Worm (Caenorhabditis elegans) whole organism, L1 larva: ENCODE measurements around the gene npr-32.

Experiments used
- C04F5.9 ChIP-seq: sonication (generic microtip); optimal IDR thresholded peaks from 2 replicates; lab custom pipeline; 2016; ENCODE audit warnings: missing genetic modification characterization, missing compliant biosample characterization
- C16A3.4 ChIP-seq: fragments of 150-350 bp; optimal IDR thresholded peaks from 2 replicates; lab custom pipeline; 2014; ENCODE audit warnings: missing biosample characterization, missing genetic modification characterization
- C34B4.2 ChIP-seq: sonication (generic microtip); optimal IDR thresholded peaks from 2 replicates; lab custom pipeline; 2017; ENCODE audit warnings: mild to moderate bottlenecking, missing genetic modification characterization, missing compliant biosample characterization
- F16B12.6 ChIP-seq: fragments of 150-350 bp; optimal IDR thresholded peaks from 2 replicates; lab custom pipeline; 2014; ENCODE audit warnings: missing biosample characterization, missing genetic modification characterization
- aly-2 ChIP-seq: fragments of 150-350 bp; optimal IDR thresholded peaks from 2 replicates; lab custom pipeline; 2014; ENCODE audit warnings: missing biosample characterization, missing genetic modification characterization
- blmp-1 ChIP-seq: fragments of 150-350 bp; optimal IDR thresholded peaks from 2 replicates; lab custom pipeline; 2014; ENCODE audit warnings: missing biosample characterization, missing genetic modification characterization
- ceh-88 ChIP-seq: fragments of 200-800 bp; sonication (Bioruptor generic); IDR thresholded peaks from 2 replicates; pipeline ENCODE4 v1.3.6; 2022; ENCODE audit warnings: missing genetic modification characterization, missing compliant biosample characterization
- ces-1 ChIP-seq: fragments of 150-350 bp; optimal IDR thresholded peaks from 2 replicates; lab custom pipeline; 2014; ENCODE audit warnings: missing biosample characterization, missing genetic modification reagents, missing genetic modification characterization
- dpl-1 ChIP-seq, 3 experiments: fragments of 150-350 bp in 2 of 3; sonication (generic microtip) in 1 of 3; optimal IDR thresholded peaks; 2 replicates each; lab custom pipeline; 2014 to 2017; ENCODE audit warnings: missing biosample characterization in 3 of 3, missing genetic modification characterization in 3 of 3, missing genetic modification reagents in 3 of 3
- dsc-1 ChIP-seq: sonication (generic microtip); optimal IDR thresholded peaks from 2 replicates; lab custom pipeline; 2016; ENCODE audit warnings: mild to moderate bottlenecking, missing genetic modification characterization, missing compliant biosample characterization
- efl-1 ChIP-seq, 4 experiments: fragments of 150-350 bp; optimal IDR thresholded peaks in 3 of 4; peaks in 1 of 4; 1 replicate in 1 of 4; 2 replicates in 3 of 4; lab custom pipeline; 2014; ENCODE audit warnings: missing biosample characterization in 2 of 4, missing genetic modification characterization in 2 of 4, missing genetic modification reagents in 2 of 4
- efl-3 ChIP-seq: fragments of 200-800 bp; sonication (Bioruptor generic); optimal IDR thresholded peaks from 2 replicates; lab custom pipeline; 2018; ENCODE audit warnings: mild to moderate bottlenecking, missing genetic modification characterization, missing compliant biosample characterization
- elt-2 ChIP-seq: sonication (generic microtip); optimal IDR thresholded peaks from 2 replicates; lab custom pipeline; 2016; ENCODE audit warnings: missing genetic modification characterization, mild to moderate bottlenecking, inconsistent platforms, missing compliant biosample characterization, missing genetic modification reagents
- grh-1 ChIP-seq: fragments of 200-800 bp; sonication (Bioruptor generic); IDR thresholded peaks from 2 replicates; pipeline ENCODE4 v1.3.6; 2022; ENCODE audit warnings: missing genetic modification reagents, missing genetic modification characterization, missing compliant biosample characterization
- hlh-17 ChIP-seq: fragments of 200-800 bp; sonication (Bioruptor generic); optimal IDR thresholded peaks from 2 replicates; lab custom pipeline; 2018; ENCODE audit warnings: missing genetic modification characterization, mild to moderate bottlenecking, missing compliant biosample characterization, moderate library complexity, borderline replicate concordance
- jun-1 ChIP-seq: fragments of 150-350 bp; optimal IDR thresholded peaks from 2 replicates; lab custom pipeline; 2014; ENCODE audit warnings: missing biosample characterization, missing genetic modification reagents, missing genetic modification characterization
- lin-13 ChIP-seq: fragments of 150-350 bp; optimal IDR thresholded peaks from 2 replicates; lab custom pipeline; 2014; ENCODE audit warnings: missing biosample characterization, missing genetic modification reagents, missing genetic modification characterization
- lin-15B ChIP-seq: fragments of 150-350 bp; sonication (generic microtip); optimal IDR thresholded peaks from 3 replicates; lab custom pipeline; 2014; ENCODE audit warnings: missing biosample characterization, missing genetic modification characterization
- lin-35 ChIP-seq, 2 experiments: fragments of 150-350 bp; optimal IDR thresholded peaks; 2 replicates each; lab custom pipeline; 2014; ENCODE audit warnings: missing biosample characterization in 2 of 2, missing genetic modification characterization in 2 of 2, missing genetic modification reagents in 2 of 2
- lsy-2 ChIP-seq, 2 experiments: fragments of 150-350 bp; optimal IDR thresholded peaks; 2 replicates each; lab custom pipeline; 2014; ENCODE audit warnings: missing biosample characterization in 2 of 2, missing genetic modification characterization in 2 of 2
- mab-9 ChIP-seq: fragments of 200-800 bp; sonication (Bioruptor generic); IDR thresholded peaks from 2 replicates; pipeline ENCODE4 v1.3.6; 2022; ENCODE audit warnings: missing genetic modification reagents, missing genetic modification characterization, missing compliant biosample characterization
- mdl-1 ChIP-seq, 2 experiments: fragments of 150-350 bp; optimal IDR thresholded peaks; 2 replicates each; lab custom pipeline; 2014 to 2017; ENCODE audit warnings: missing biosample characterization in 2 of 2, missing genetic modification characterization in 2 of 2, inconsistent platforms in 1 of 2
- mef-2 ChIP-seq: fragments of 150-350 bp; optimal IDR thresholded peaks from 2 replicates; lab custom pipeline; 2014; ENCODE audit warnings: missing biosample characterization, missing genetic modification characterization
- mep-1 ChIP-seq: fragments of 150-350 bp; optimal IDR thresholded peaks from 2 replicates; lab custom pipeline; 2014; ENCODE audit warnings: missing biosample characterization, missing genetic modification characterization
- nhr-11 ChIP-seq: fragments of 150-350 bp; optimal IDR thresholded peaks from 2 replicates; lab custom pipeline; 2014; ENCODE audit warnings: missing biosample characterization, missing genetic modification characterization
- nhr-19 ChIP-seq: fragments of 200-800 bp; sonication (Bioruptor generic); conservative IDR thresholded peaks from 2 replicates; pipeline ENCODE4 v1.3.6; 2022; ENCODE audit warnings: missing genetic modification characterization, missing compliant biosample characterization
- nhr-28 ChIP-seq: fragments of 150-350 bp; optimal IDR thresholded peaks from 2 replicates; lab custom pipeline; 2014; ENCODE audit warnings: missing biosample characterization, missing genetic modification characterization
- nhr-71 ChIP-seq: sonication (generic microtip); optimal IDR thresholded peaks from 2 replicates; lab custom pipeline; 2016; ENCODE audit warnings: mild to moderate bottlenecking, missing genetic modification characterization, moderate library complexity, missing compliant biosample characterization
- nhr-84 ChIP-seq: sonication (generic microtip); optimal IDR thresholded peaks from 2 replicates; lab custom pipeline; 2017; ENCODE audit warnings: missing biosample characterization, missing genetic modification characterization
- nhr-85 ChIP-seq: sonication (generic microtip); peaks from one replicate; lab custom pipeline; 2016; ENCODE audit warnings: missing genetic modification characterization, inconsistent platforms, missing compliant biosample characterization
- pax-3 ChIP-seq: fragments of 200-800 bp; sonication (Bioruptor generic); optimal IDR thresholded peaks from 2 replicates; lab custom pipeline; 2018; ENCODE audit warnings: mild to moderate bottlenecking, missing genetic modification characterization, moderate library complexity, missing compliant biosample characterization
- rnt-1 ChIP-seq: sonication (generic microtip); optimal IDR thresholded peaks from 2 replicates; lab custom pipeline; 2016; ENCODE audit warnings: mild to moderate bottlenecking, missing genetic modification characterization, moderate library complexity, missing compliant biosample characterization
- sox-4 ChIP-seq: sonication (generic microtip); optimal IDR thresholded peaks from 2 replicates; lab custom pipeline; 2016; ENCODE audit warnings: missing genetic modification characterization, missing compliant biosample characterization
- swsn-7 ChIP-seq: sonication (generic microtip); optimal IDR thresholded peaks from 2 replicates; lab custom pipeline; 2016; ENCODE audit warnings: missing genetic modification characterization, missing compliant biosample characterization
- zip-4 ChIP-seq: fragments of 200-800 bp; sonication (Bioruptor generic); optimal IDR thresholded peaks from 2 replicates; lab custom pipeline; 2018; ENCODE audit warnings: mild to moderate bottlenecking, missing genetic modification characterization, moderate library complexity, missing compliant biosample characterization
- ztf-11 ChIP-seq, 2 experiments: sonication (generic microtip); optimal IDR thresholded peaks; 2 replicates each; lab custom pipeline; 2016 to 2017; ENCODE audit warnings: missing genetic modification characterization in 2 of 2, missing biosample characterization in 1 of 2, missing compliant biosample characterization in 1 of 2
- ztf-4 ChIP-seq: fragments of 150-350 bp; optimal IDR thresholded peaks from 2 replicates; lab custom pipeline; 2014; ENCODE audit warnings: missing biosample characterization, missing genetic modification characterization

Gene npr-32

DNA sequence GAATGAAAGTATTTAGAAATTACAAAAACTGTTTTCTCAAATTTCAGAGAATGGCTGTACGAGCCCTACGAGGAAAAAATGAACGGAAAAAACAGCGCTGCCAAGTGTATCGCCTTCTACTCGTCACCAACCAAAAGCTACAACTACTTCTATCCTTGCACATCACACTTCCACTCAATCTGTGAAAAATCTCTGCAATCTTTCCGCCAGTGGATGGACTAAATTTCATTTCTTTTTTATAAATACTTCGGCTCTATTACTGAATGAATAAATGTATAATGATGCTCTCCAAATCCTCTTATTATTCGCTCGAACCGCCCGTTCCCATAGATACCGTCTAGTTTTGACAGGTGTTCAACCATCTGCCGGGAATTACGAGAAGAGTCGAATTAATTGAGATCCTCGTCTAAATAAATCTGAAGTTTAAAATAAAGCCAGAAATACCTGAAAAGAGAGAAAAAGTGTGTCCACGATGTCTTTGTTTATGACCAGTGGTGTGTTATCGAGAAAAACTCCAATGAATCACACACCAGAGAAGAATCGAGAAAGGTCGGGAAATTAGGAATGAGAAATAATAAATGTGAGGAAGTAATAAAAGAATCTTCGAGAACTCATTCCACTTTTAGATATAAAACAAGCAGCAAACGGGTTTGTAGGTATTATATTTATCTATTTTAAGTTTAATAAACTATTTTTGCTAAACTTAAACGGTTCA, 46.8 kb upstream of the npr-32 start:
- TF ChIP-seq jun-1 (no peak), hlh-17 (GFP tag; lab: Kevin White, UChicago) (no peak), nhr-19 (GFP tag; lab: Robert Waterston, UW) (peak; percentile 56; the same call in 1 of the 2 replicates), rnt-1 (no peak), dpl-1 (GFP tag; optimal IDR thresholded peaks at IDR 0.05; lab: Kevin White, UChicago) (peak in 1 of 3 experiments; percentile 13), nhr-71 (peak; percentile 58), blmp-1 (tag; lab: Kevin White, UChicago) (peak; percentile 10), efl-3 (no peak), efl-1 (optimal IDR thresholded peaks at IDR 0.05; lab: Kevin White, UChicago) (no peak), efl-1 (GFP tag; optimal IDR thresholded peaks at IDR 0.05 in 1 of 2; lab: Kevin White, UChicago) (peak in 1 of 2 experiments; percentile 92), nhr-84 (tag; lab: Kevin White, UChicago) (no peak), nhr-11 (tag; lab: Kevin White, UChicago) (no peak), C04F5.9 (tag; lab: Kevin White, UChicago) (no peak), mep-1 (peak; percentile 52), dsc-1 (tag; lab: Kevin White, UChicago) (peak; percentile 10), nhr-85 (peak; percentile 66), lin-13 (GFP tag; lab: Kevin White, UChicago) (no peak), zip-4 (no peak), swsn-7 (tag; lab: Kevin White, UChicago) (no peak)
- TF ChIP-seq, all 84 proteins: peak for 8

- TF ChIP-seq C04F5.9 (tag; lab: Kevin White, UChicago) (no peak), mef-2 (peak; percentile 17), zip-4 (no peak), pax-3 (no peak), lsy-2 (tag; optimal IDR thresholded peaks at IDR 0.05; lab: Kevin White, UChicago) (peak in 1 of 2 experiments; percentile 9), C16A3.4 (tag; lab: Kevin White, UChicago) (peak; percentile 1), efl-1 (optimal IDR thresholded peaks at IDR 0.05; lab: Kevin White, UChicago) (peak in 1 of 2 experiments; percentile 67), efl-1 (GFP tag; optimal IDR thresholded peaks at IDR 0.05 in 1 of 2; lab: Kevin White, UChicago) (peak; percentile 76 to 96), ces-1 (GFP tag; lab: Kevin White, UChicago) (no peak), ceh-88 (0 out of 2 replicates have a peak, but pooled peaks have one; percentile 14), C34B4.2 (tag; lab: Kevin White, UChicago) (no peak), dsc-1 (tag; lab: Kevin White, UChicago) (no peak), mab-9 (GFP tag; lab: Robert Waterston, UW) (no peak), nhr-28 (tag; lab: Kevin White, UChicago) (no peak), sox-4 (tag; lab: Kevin White, UChicago) (no peak), elt-2 (no peak), mdl-1 (tag; optimal IDR thresholded peaks at IDR 0.05; lab: Kevin White, UChicago) (no peak), swsn-7 (tag; lab: Kevin White, UChicago) (peak; percentile 14), grh-1 (GFP tag; lab: Robert Waterston, UW) (peak; percentile 23; the same call in 1 of the 2 replicates), lin-15B (tag; lab: Kevin White, UChicago) (peak; percentile 3), lin-13 (GFP tag; lab: Kevin White, UChicago) (no peak), ztf-4 (no peak), lin-35 (GFP tag; optimal IDR thresholded peaks at IDR 0.05; lab: Kevin White, UChicago) (peak; percentile 5 to 77), F16B12.6 (tag; lab: Kevin White, UChicago) (peak; percentile 72), dpl-1 (GFP tag; optimal IDR thresholded peaks at IDR 0.05; lab: Kevin White, UChicago) (peak; percentile 44 to 71 (median 46)), aly-2 (tag; lab: Kevin White, UChicago) (no peak), ztf-11 (tag; optimal IDR thresholded peaks at IDR 0.05; lab: Kevin White, UChicago) (no peak)
These were observed 46.0 kb upstream of the npr-32 start, which contains the start of gene clec-196 for ce11 chrIV:17276705-17277458. clec-196 (plus strand) TSS chrIV:17276956.
